Worm (Caenorhabditis elegans) whole organism, L1 larva: ENCODE results near the gene K07F5.8.
A peak's percentile ranks its signal among the peaks of the same experiment; 100 is the strongest.

Experiments
- C04F5.9 ChIP-seq: sonication (generic microtip); optimal IDR thresholded peaks from 2 replicates; lab custom pipeline; 2016; ENCODE audit warnings: missing genetic modification characterization, missing compliant biosample characterization
- C16A3.4 ChIP-seq: fragments of 150-350 bp; optimal IDR thresholded peaks from 2 replicates; lab custom pipeline; 2014; ENCODE audit warnings: missing biosample characterization, missing genetic modification characterization
- C34B4.2 ChIP-seq: sonication (generic microtip); optimal IDR thresholded peaks from 2 replicates; lab custom pipeline; 2017; ENCODE audit warnings: mild to moderate bottlenecking, missing genetic modification characterization, missing compliant biosample characterization
- Y116A8C.19 ChIP-seq: sonication (generic microtip); optimal IDR thresholded peaks from 2 replicates; lab custom pipeline; 2016; ENCODE audit warnings: missing compliant biosample characterization, missing genetic modification characterization, borderline replicate concordance
- aha-1 ChIP-seq: fragments of 150-350 bp; optimal IDR thresholded peaks from 2 replicates; lab custom pipeline; 2014; ENCODE audit warnings: missing biosample characterization, missing genetic modification characterization
- alr-1 ChIP-seq: fragments of 200-800 bp; sonication (Bioruptor generic); optimal IDR thresholded peaks from 2 replicates; lab custom pipeline; 2018; ENCODE audit warnings: borderline replicate concordance, mild to moderate bottlenecking, missing genetic modification characterization, missing compliant biosample characterization
- ama-1 ChIP-seq: fragments of 150-350 bp; optimal IDR thresholded peaks from 2 replicates; lab custom pipeline; 2014
- ceh-63 ChIP-seq: fragments of 200-800 bp; sonication (Bioruptor generic); optimal IDR thresholded peaks from 2 replicates; lab custom pipeline; 2018; ENCODE audit warnings: mild to moderate bottlenecking, missing genetic modification characterization, missing compliant biosample characterization
- ceh-88 ChIP-seq: fragments of 200-800 bp; sonication (Bioruptor generic); IDR thresholded peaks from 2 replicates; pipeline ENCODE4 v1.3.6; 2022; ENCODE audit warnings: missing genetic modification characterization, missing compliant biosample characterization
- ces-1 ChIP-seq: fragments of 150-350 bp; optimal IDR thresholded peaks from 2 replicates; lab custom pipeline; 2014; ENCODE audit warnings: missing biosample characterization, missing genetic modification reagents, missing genetic modification characterization
- dpl-1 ChIP-seq, 3 experiments: fragments of 150-350 bp in 2 of 3; sonication (generic microtip) in 1 of 3; optimal IDR thresholded peaks; 2 replicates each; lab custom pipeline; 2014 to 2017; ENCODE audit warnings: missing biosample characterization in 3 of 3, missing genetic modification characterization in 3 of 3, missing genetic modification reagents in 3 of 3
- dsc-1 ChIP-seq: sonication (generic microtip); optimal IDR thresholded peaks from 2 replicates; lab custom pipeline; 2016; ENCODE audit warnings: mild to moderate bottlenecking, missing genetic modification characterization, missing compliant biosample characterization
- efl-1 ChIP-seq, 4 experiments: fragments of 150-350 bp; optimal IDR thresholded peaks in 3 of 4; peaks in 1 of 4; 1 replicate in 1 of 4; 2 replicates in 3 of 4; lab custom pipeline; 2014; ENCODE audit warnings: missing biosample characterization in 2 of 4, missing genetic modification characterization in 2 of 4, missing genetic modification reagents in 2 of 4
- egl-13 ChIP-seq: sonication (generic microtip); optimal IDR thresholded peaks from 2 replicates; lab custom pipeline; 2016; ENCODE audit warnings: missing genotype, missing genetic modification reagents, missing genetic modification characterization, missing compliant biosample characterization
- elt-3 ChIP-seq, 6 experiments: fragments of 150-350 bp in 1 of 6; sonication (generic microtip); optimal IDR thresholded peaks; 2 replicates each; lab custom pipeline; 2017 to 2018; ENCODE audit warnings: missing biosample characterization in 6 of 6, missing genetic modification characterization in 6 of 6, inconsistent platforms in 1 of 6
- ets-5 ChIP-seq: fragments of 200-800 bp; sonication (Bioruptor generic); IDR thresholded peaks from 2 replicates; pipeline ENCODE4 v1.3.6; 2022; ENCODE audit warnings: missing genetic modification characterization, missing compliant biosample characterization
- fkh-10 ChIP-seq: sonication (generic microtip); optimal IDR thresholded peaks from 2 replicates; lab custom pipeline; 2017; ENCODE audit warnings: missing biosample characterization, missing genetic modification reagents, missing genetic modification characterization
- hlh-17 ChIP-seq: fragments of 200-800 bp; sonication (Bioruptor generic); optimal IDR thresholded peaks from 2 replicates; lab custom pipeline; 2018; ENCODE audit warnings: missing genetic modification characterization, mild to moderate bottlenecking, missing compliant biosample characterization, moderate library complexity, borderline replicate concordance
- hpl-2 ChIP-seq: fragments of 150-350 bp; optimal IDR thresholded peaks from 2 replicates; lab custom pipeline; 2014; ENCODE audit warnings: missing biosample characterization, missing genetic modification reagents, missing genetic modification characterization
- irx-1 ChIP-seq: sonication (generic microtip); optimal IDR thresholded peaks from 2 replicates; lab custom pipeline; 2016; ENCODE audit warnings: missing genetic modification characterization, missing compliant biosample characterization
- jun-1 ChIP-seq: fragments of 150-350 bp; optimal IDR thresholded peaks from 2 replicates; lab custom pipeline; 2014; ENCODE audit warnings: missing biosample characterization, missing genetic modification reagents, missing genetic modification characterization
- lin-13 ChIP-seq: fragments of 150-350 bp; optimal IDR thresholded peaks from 2 replicates; lab custom pipeline; 2014; ENCODE audit warnings: missing biosample characterization, missing genetic modification reagents, missing genetic modification characterization
- lin-15B ChIP-seq: fragments of 150-350 bp; sonication (generic microtip); optimal IDR thresholded peaks from 3 replicates; lab custom pipeline; 2014; ENCODE audit warnings: missing biosample characterization, missing genetic modification characterization
- lin-39 ChIP-seq: fragments of 150-350 bp; optimal IDR thresholded peaks from 2 replicates; lab custom pipeline; 2014; ENCODE audit warnings: missing biosample characterization, missing genetic modification reagents, missing genetic modification characterization
- lir-3 ChIP-seq: sonication (generic microtip); optimal IDR thresholded peaks from 2 replicates; lab custom pipeline; 2016; ENCODE audit warnings: mild to moderate bottlenecking, missing genetic modification characterization, moderate library complexity, missing compliant biosample characterization; ENCODE audit not compliant: poor library complexity
- mab-9 ChIP-seq: fragments of 200-800 bp; sonication (Bioruptor generic); IDR thresholded peaks from 2 replicates; pipeline ENCODE4 v1.3.6; 2022; ENCODE audit warnings: missing genetic modification reagents, missing genetic modification characterization, missing compliant biosample characterization
- mef-2 ChIP-seq: fragments of 150-350 bp; optimal IDR thresholded peaks from 2 replicates; lab custom pipeline; 2014; ENCODE audit warnings: missing biosample characterization, missing genetic modification characterization
- mep-1 ChIP-seq: fragments of 150-350 bp; optimal IDR thresholded peaks from 2 replicates; lab custom pipeline; 2014; ENCODE audit warnings: missing biosample characterization, missing genetic modification characterization
- nhr-19 ChIP-seq: fragments of 200-800 bp; sonication (Bioruptor generic); conservative IDR thresholded peaks from 2 replicates; pipeline ENCODE4 v1.3.6; 2022; ENCODE audit warnings: missing genetic modification characterization, missing compliant biosample characterization
- nhr-20 ChIP-seq: sonication (generic microtip); optimal IDR thresholded peaks from 2 replicates; lab custom pipeline; 2016; ENCODE audit warnings: mild to moderate bottlenecking, missing genetic modification characterization, missing compliant biosample characterization
- nhr-237 ChIP-seq: fragments of 150-350 bp; optimal IDR thresholded peaks from 2 replicates; lab custom pipeline; 2014; ENCODE audit warnings: missing biosample characterization, missing genetic modification characterization
- nhr-28 ChIP-seq: fragments of 150-350 bp; optimal IDR thresholded peaks from 2 replicates; lab custom pipeline; 2014; ENCODE audit warnings: missing biosample characterization, missing genetic modification characterization
- nhr-47 ChIP-seq: sonication (generic microtip); optimal IDR thresholded peaks from 2 replicates; lab custom pipeline; 2016; ENCODE audit warnings: mild to moderate bottlenecking, missing genetic modification characterization, moderate library complexity, missing compliant biosample characterization
- nhr-71 ChIP-seq: sonication (generic microtip); optimal IDR thresholded peaks from 2 replicates; lab custom pipeline; 2016; ENCODE audit warnings: mild to moderate bottlenecking, missing genetic modification characterization, moderate library complexity, missing compliant biosample characterization
- nhr-85 ChIP-seq: sonication (generic microtip); peaks from one replicate; lab custom pipeline; 2016; ENCODE audit warnings: missing genetic modification characterization, inconsistent platforms, missing compliant biosample characterization
- pax-3 ChIP-seq: fragments of 200-800 bp; sonication (Bioruptor generic); optimal IDR thresholded peaks from 2 replicates; lab custom pipeline; 2018; ENCODE audit warnings: mild to moderate bottlenecking, missing genetic modification characterization, moderate library complexity, missing compliant biosample characterization
- pqm-1 ChIP-seq: sonication (generic microtip); optimal IDR thresholded peaks from 3 replicates; lab custom pipeline; 2017; ENCODE audit warnings: missing biosample characterization, missing genetic modification characterization
- snpc-4 ChIP-seq: fragments of 150-350 bp; optimal IDR thresholded peaks from 2 replicates; lab custom pipeline; 2014; ENCODE audit warnings: missing biosample characterization, missing genetic modification characterization
- sptf-1 ChIP-seq: fragments of 150-350 bp; optimal IDR thresholded peaks from 2 replicates; lab custom pipeline; 2014; ENCODE audit warnings: missing biosample characterization, missing genetic modification characterization
- tbx-2 ChIP-seq: sonication (generic microtip); optimal IDR thresholded peaks from 2 replicates; lab custom pipeline; 2016; ENCODE audit warnings: missing genetic modification characterization, missing compliant biosample characterization
- tlp-1 ChIP-seq: fragments of 150-350 bp; optimal IDR thresholded peaks from 2 replicates; lab custom pipeline; 2014; ENCODE audit warnings: missing biosample characterization, missing genetic modification characterization
- unc-62 ChIP-seq: fragments of 150-350 bp; optimal IDR thresholded peaks from 2 replicates; lab custom pipeline; 2014; ENCODE audit warnings: missing biosample characterization, missing genetic modification reagents, missing genetic modification characterization
- unc-98 ChIP-seq: fragments of 200-800 bp; sonication (Bioruptor generic); IDR thresholded peaks from 2 replicates; pipeline ENCODE4 v1.3.6; 2022; ENCODE audit warnings: missing genetic modification characterization, missing compliant biosample characterization
- zag-1 ChIP-seq: fragments of 150-350 bp; optimal IDR thresholded peaks from 2 replicates; lab custom pipeline; 2014; ENCODE audit warnings: missing biosample characterization, missing genetic modification characterization
- ztf-4 ChIP-seq: fragments of 150-350 bp; optimal IDR thresholded peaks from 2 replicates; lab custom pipeline; 2014; ENCODE audit warnings: missing biosample characterization, missing genetic modification characterization

The K07F5.8 gene

DNA sequence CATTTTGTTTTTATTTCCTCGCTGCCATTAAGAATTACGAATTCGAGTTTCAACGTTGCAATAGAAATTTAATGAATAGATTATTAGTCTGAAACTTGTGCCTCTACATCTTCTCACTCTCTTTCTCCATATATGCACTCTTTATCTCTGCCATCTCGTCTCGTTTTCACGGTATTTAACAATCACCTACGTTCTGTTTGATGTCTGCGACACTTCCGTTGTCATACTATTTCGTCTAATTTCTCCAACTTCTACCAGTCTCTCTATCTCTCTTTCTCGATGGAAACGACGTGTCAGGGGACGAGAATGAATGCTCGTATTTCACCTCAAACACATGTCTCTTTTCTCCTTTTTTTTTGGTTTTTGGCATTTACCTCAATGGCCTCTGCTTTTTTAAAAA, 24.3 kb upstream of the K07F5.8 start (continued):
- no peak for TF ChIP-seq nhr-28 (tag; lab: Kevin White, UChicago)
- TF ChIP-seq unc-62: no peak
- no peak for TF ChIP-seq Y116A8C.19 (tag; lab: Kevin White, UChicago)
- TF ChIP-seq lin-39 (tag; lab: Kevin White, UChicago): no peak
- no peak for TF ChIP-seq lin-13
- TF ChIP-seq ces-1 (GFP tag; lab: Kevin White, UChicago): no peak
- TF ChIP-seq efl-1 (optimal IDR thresholded peaks at IDR 0.05; lab: Kevin White, UChicago): peak; percentile 63 to 75
- no peak for TF ChIP-seq efl-1 (GFP tag; optimal IDR thresholded peaks at IDR 0.05 in 1 of 2; lab: Kevin White, UChicago)
- no peak for TF ChIP-seq zag-1 (tag; lab: Kevin White, UChicago)
- TF ChIP-seq nhr-237 (tag; lab: Kevin White, UChicago): no peak
- no peak for TF ChIP-seq ceh-88
- peak; percentile 86 for TF ChIP-seq nhr-85
- no peak for TF ChIP-seq snpc-4 (tag; lab: Kevin White, UChicago)
- TF ChIP-seq lir-3 (tag; lab: Kevin White, UChicago): peak; percentile 24
- no peak for TF ChIP-seq irx-1 (tag; lab: Kevin White, UChicago)
- peak; percentile 27 for TF ChIP-seq nhr-19
- no peak for TF ChIP-seq unc-98 (GFP tag; lab: Robert Waterston, UW)
- TF ChIP-seq mab-9 (GFP tag; lab: Robert Waterston, UW): no peak
- TF ChIP-seq pqm-1 (tag; lab: Kevin White, UChicago): no peak
- TF ChIP-seq C04F5.9 (tag; lab: Kevin White, UChicago): no peak
- no peak for TF ChIP-seq tlp-1
- peak; percentile 78 for TF ChIP-seq nhr-20 (tag; lab: Kevin White, UChicago)
- no peak for TF ChIP-seq ets-5 (GFP tag; lab: Robert Waterston, UW)
- no peak for TF ChIP-seq alr-1 (tag; lab: Kevin White, UChicago)
- no peak for TF ChIP-seq jun-1
- no peak for TF ChIP-seq egl-13 (tag; lab: Kevin White, UChicago)
- no peak for TF ChIP-seq C16A3.4 (tag; lab: Kevin White, UChicago)
- peak; percentile 63 for TF ChIP-seq mep-1
- TF ChIP-seq ama-1 (lab: Kevin White, UChicago): no peak
- TF ChIP-seq nhr-71 (tag; lab: Kevin White, UChicago): peak; percentile 70
- TF ChIP-seq fkh-10 (GFP tag; lab: Kevin White, UChicago): no peak
- peak; percentile 19 for TF ChIP-seq ztf-4
- TF ChIP-seq hpl-2: no peak
- TF ChIP-seq sptf-1 (tag; lab: Kevin White, UChicago): no peak
- no peak for TF ChIP-seq aha-1
- TF ChIP-seq hlh-17 (GFP tag; lab: Kevin White, UChicago): no peak
- TF ChIP-seq mef-2 (tag; lab: Kevin White, UChicago): no peak
- TF ChIP-seq pax-3 (tag; lab: Kevin White, UChicago): no peak
- TF ChIP-seq C34B4.2: no peak
- TF ChIP-seq tbx-2 (tag; lab: Kevin White, UChicago): peak; percentile 39
- no peak for TF ChIP-seq lin-15B
- no peak for TF ChIP-seq ceh-63
- peak; percentile 7 for TF ChIP-seq dsc-1 (tag; lab: Kevin White, UChicago)
- peak; percentile 38 for TF ChIP-seq nhr-47 (tag; lab: Kevin White, UChicago)
- TF ChIP-seq elt-3 (tag; optimal IDR thresholded peaks at IDR 0.05; lab: Kevin White, UChicago): peak in 1 of 6 experiments; percentile 6
- TF ChIP-seq dpl-1 (GFP tag; optimal IDR thresholded peaks at IDR 0.05; lab: Kevin White, UChicago): peak in 2 of 3 experiments; percentile 10 to 38
